Fruit fly (Drosophila melanogaster): ENCODE data around the gene CG16700.

CG16700 gene

DNA sequence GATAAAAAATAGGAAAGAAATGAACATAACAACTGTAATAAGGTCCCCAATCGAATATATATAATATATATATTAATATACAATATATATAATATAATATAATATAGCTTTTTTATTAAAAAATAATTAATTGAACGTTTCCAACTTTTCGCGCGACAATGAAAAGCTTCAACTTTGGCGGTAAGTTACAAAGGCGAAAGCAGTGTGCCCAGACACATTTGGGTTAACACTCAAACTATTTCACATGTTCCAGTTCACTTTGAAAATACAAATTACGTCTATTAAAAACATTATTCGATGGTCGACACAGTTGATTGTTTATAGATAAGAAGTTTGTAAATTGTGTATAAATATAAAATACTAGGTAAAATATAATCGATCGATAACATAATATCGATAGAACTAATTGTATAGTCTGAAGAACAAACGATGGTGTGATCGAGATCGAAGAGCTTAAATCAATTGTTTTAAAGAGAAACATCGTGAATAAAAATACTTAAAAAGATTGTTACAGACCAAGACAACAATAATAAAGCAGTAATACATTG, 14.6 kb downstream of the CG16700 start (continued):
- TF ChIP-seq Doc3 (GFP tag; IDR thresholded peaks at IDR 0.05; ENCODE audit: partially characterized antibody) = peak; percentile 53; the same call in 2 of the 3 replicates
- no peak for TF ChIP-seq Bdp1 (GFP tag; optimal IDR thresholded peaks at IDR 0.05)

DNA sequence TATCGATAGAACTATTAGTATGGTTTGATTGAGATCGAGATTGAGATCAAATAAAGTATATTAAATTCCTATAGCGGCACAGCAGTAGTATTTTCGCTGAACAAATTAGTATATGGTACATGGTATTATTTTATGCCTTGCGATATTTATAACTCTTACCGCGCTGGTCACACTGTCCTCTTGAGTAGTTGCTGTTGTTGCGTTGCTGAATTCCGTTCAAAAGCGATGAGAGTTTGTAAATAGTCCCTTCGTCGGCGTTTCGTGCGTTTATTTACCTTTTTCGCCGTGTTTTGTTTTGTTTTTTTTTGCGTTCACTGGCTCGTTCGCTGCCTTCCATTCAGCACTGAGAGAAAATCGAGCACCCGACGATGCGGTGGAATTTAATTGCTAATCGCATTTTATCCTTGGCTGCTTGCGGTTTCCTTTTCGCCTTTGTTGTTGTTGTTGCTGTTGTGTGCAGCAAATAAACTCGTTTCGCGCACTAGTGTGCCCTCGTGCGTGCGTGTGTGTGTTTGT, 15.8 kb downstream of the CG16700 start, which contains the start of gene CG5004:
Gene CG5004 (plus strand): TSS at position 182 of the 516 bp plus-strand sequence.
- TF ChIP-seq grn (GFP tag; optimal IDR thresholded peaks at IDR 0.05) (peak; percentile 76), Stat92E (GFP tag; optimal IDR thresholded peaks at IDR 0.05) (peak in 1 of 3 experiments; percentile 61), CG3163 (GFP tag; optimal IDR thresholded peaks at IDR 0.05) (peak; percentile 21), Opbp (GFP tag; IDR thresholded peaks at IDR 0.05; ENCODE audit: partially characterized antibody) (peak; percentile 59; the same call in 2 of the 3 replicates), CG17568 (GFP tag; optimal IDR thresholded peaks at IDR 0.05) (peak; percentile 52), dimm (GFP tag; IDR thresholded peaks at IDR 0.05) (no peak), Usf (GFP tag; optimal IDR thresholded peaks at IDR 0.05) (no peak), Dp (GFP tag; optimal IDR thresholded peaks at IDR 0.05) (peak; percentile 41), Pdp1 (GFP tag; optimal IDR thresholded peaks at IDR 0.05) (peak in 1 of 2 experiments; percentile 34), CG34422 (GFP tag; IDR thresholded peaks at IDR 0.05) (peak; percentile 78; the same call in 1 of the 3 replicates), lab (GFP tag; optimal IDR thresholded peaks at IDR 0.05) (peak; percentile 0), CG8924 (tag; optimal IDR thresholded peaks at IDR 0.05) (no peak), CG18599 (GFP tag; optimal IDR thresholded peaks at IDR 0.05) (no peak), Gug (GFP tag; IDR thresholded peaks at IDR 0.05) (no peak), CG17328 (GFP tag; IDR thresholded peaks at IDR 0.05) (no peak), CG11085 (GFP tag; IDR thresholded peaks at IDR 0.05) (no peak), E2f2 (GFP tag; IDR thresholded peaks at IDR 0.05) (peak; percentile 56), Fer1 (GFP tag; optimal IDR thresholded peaks at IDR 0.05) (peak; percentile 36), BtbVII (GFP tag; optimal IDR thresholded peaks at IDR 0.05) (peak; percentile 14), chinmo (GFP tag; IDR thresholded peaks at IDR 0.05; ENCODE audit: partially characterized antibody) (0 out of 4 replicates have a peak, but pooled peaks have one; percentile 66), hb (GFP tag; IDR thresholded peaks at IDR 0.05; ENCODE audit: partially characterized antibody) (peak; percentile 29; the same call in 2 of the 3 replicates), CG13287 (GFP tag; IDR thresholded peaks at IDR 0.05; ENCODE audit: partially characterized antibody) (peak; percentile 66), HLH4C (GFP tag; IDR thresholded peaks at IDR 0.05; ENCODE audit: partially characterized antibody) (0 out of 3 replicates have a peak, but pooled peaks have one; percentile 38), CG10565 (GFP tag; optimal IDR thresholded peaks at IDR 0.05) (no peak), CG12391 (tag; optimal IDR thresholded peaks at IDR 0.05) (peak; percentile 10), CG13894 (tag; optimal IDR thresholded peaks at IDR 0.05) (peak; percentile 20), CG34376 (GFP tag; optimal IDR thresholded peaks at IDR 0.05) (peak; percentile 32), B-H1 (GFP tag; IDR thresholded peaks at IDR 0.05) (peak; percentile 21; the same call in 1 of the 3 replicates), CG15011 (GFP tag; optimal IDR thresholded peaks at IDR 0.05) (no peak), unpg (GFP tag; optimal IDR thresholded peaks at IDR 0.05) (peak; percentile 1), Hmr (GFP tag; optimal IDR thresholded peaks at IDR 0.05) (peak; percentile 47), row (GFP tag; IDR thresholded peaks at IDR 0.05) (peak; percentile 24; the same call in 1 of the 3 replicates), vnd (GFP tag; IDR thresholded peaks at IDR 0.05; ENCODE audit: partially characterized antibody) (0 out of 3 replicates have a peak, but pooled peaks have one; percentile 25), CG12744 (GFP tag; optimal IDR thresholded peaks at IDR 0.05) (no peak), CG9797 (GFP tag; optimal IDR thresholded peaks at IDR 0.05) (peak; percentile 67), lilli (GFP tag; optimal IDR thresholded peaks at IDR 0.05) (no peak), CG14860 (GFP tag; IDR thresholded peaks at IDR 0.05; ENCODE audit: partially characterized antibody) (0 out of 3 replicates have a peak, but pooled peaks have one; percentile 43), Jarid2 (GFP tag; optimal IDR thresholded peaks at IDR 0.05) (peak; percentile 87), Lhr (GFP tag; optimal IDR thresholded peaks at IDR 0.05) (peak; percentile 51), ato (GFP tag; IDR thresholded peaks at IDR 0.05; ENCODE audit: partially characterized antibody) (peak; percentile 49; the same call in 1 of the 2 replicates), CG14441 (GFP tag; IDR thresholded peaks at IDR 0.05) (0 out of 2 replicates have a peak, but pooled peaks have one; percentile 16), CG1603 (tag; optimal IDR thresholded peaks at IDR 0.05) (peak; percentile 48)
